Worm (Caenorhabditis elegans) whole organism, L4/young adult: ENCODE measurements around the gene mdt-30.

Source experiments
- W03F9.2 ChIP-seq: fragments of 150-350 bp; optimal IDR thresholded peaks from 2 replicates; lab custom pipeline; 2014; ENCODE audit warnings: missing biosample characterization, missing genetic modification characterization
- dao-5 ChIP-seq: sonication (generic microtip); optimal IDR thresholded peaks from 2 replicates; lab custom pipeline; 2016; ENCODE audit warnings: missing genotype, missing genetic modification characterization, moderate library complexity, missing compliant biosample characterization
- him-1 ChIP-seq: sonication (generic microtip); optimal IDR thresholded peaks from 2 replicates; lab custom pipeline; 2016; ENCODE audit warnings: missing genotype, missing genetic modification reagents, missing genetic modification characterization, missing compliant biosample characterization

ce11 chrIII:8017053-8017452, 10.8 kb downstream of the mdt-30 start:
- TF ChIP-seq W03F9.2 (tag; lab: Kevin White, UChicago) (no peak), him-1 (no peak), dao-5 (tag; lab: Kevin White, UChicago) (no peak)
